Worm (Caenorhabditis elegans) whole organism, L4/young adult: ENCODE results near the gene smg-3.

Experiments
- W03F9.2 ChIP-seq: fragments of 150-350 bp; optimal IDR thresholded peaks from 2 replicates; lab custom pipeline; 2014; ENCODE audit warnings: missing biosample characterization, missing genetic modification characterization
- him-1 ChIP-seq: sonication (generic microtip); optimal IDR thresholded peaks from 2 replicates; lab custom pipeline; 2016; ENCODE audit warnings: missing genotype, missing genetic modification reagents, missing genetic modification characterization, missing compliant biosample characterization

ce11 chrIV:6328198-6328597 is 44.7 kb downstream of the smg-3 start:
- TF ChIP-seq him-1 (tag; lab: Kevin White, UChicago) (no peak), W03F9.2 (no peak)
